Fruit fly (Drosophila melanogaster) Kc167 (cell line): ENCODE data around the gene Nepl9.

Source experiments
- Myc ChIP-seq: fragments of >200 bp; optimal IDR thresholded peaks from 2 replicates; lab custom pipeline; 2017; ENCODE audit warnings: missing external identifiers
- Sin3A ChIP-seq: fragments of >200 bp; optimal IDR thresholded peaks from 2 replicates; lab custom pipeline; 2018; ENCODE audit warnings: missing external identifiers
- h ChIP-seq: fragments of >200 bp; optimal IDR thresholded peaks from 3 replicates; lab custom pipeline; 2018; ENCODE audit warnings: missing external identifiers
- insv ChIP-seq: fragments of >200 bp; optimal IDR thresholded peaks from 3 replicates; lab custom pipeline; 2018; ENCODE audit warnings: missing external identifiers
- psq ChIP-seq: fragments of >200 bp; optimal IDR thresholded peaks from 2 replicates; lab custom pipeline; 2017; ENCODE audit warnings: missing external identifiers

DNA sequence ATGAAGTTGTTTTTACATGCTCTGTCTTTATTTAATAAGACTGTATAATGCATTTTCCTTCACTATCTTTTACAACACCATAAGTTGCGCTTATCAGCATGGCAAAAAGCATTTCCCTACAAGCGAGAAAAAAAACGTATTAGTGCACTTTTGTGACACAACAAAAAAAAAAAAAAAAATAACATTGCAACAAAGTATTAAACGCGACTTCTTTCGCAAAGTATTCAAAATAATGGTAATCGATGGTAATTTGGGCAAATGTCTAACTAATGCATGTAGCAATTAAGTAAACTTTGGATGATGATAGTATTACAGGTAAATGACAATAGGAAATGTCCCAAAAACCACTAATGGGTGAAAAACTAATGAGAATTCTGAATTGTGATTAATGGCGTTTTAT is 10.9 kb upstream of the Nepl9 start:
- TF ChIP-seq psq (lab: Kevin White, UChicago) = no peak
- no peak for TF ChIP-seq h (lab: Kevin White, UChicago)
- no peak for TF ChIP-seq Myc (lab: Kevin White, UChicago)
- no peak for TF ChIP-seq Sin3A (lab: Kevin White, UChicago)
- TF ChIP-seq insv (lab: Kevin White, UChicago) = no peak
